Fruit fly (Drosophila melanogaster) whole organism, prepupa: ENCODE data around the gene CG11892.

ENCODE experiments used
- CG10669 ChIP-seq: fragments of 200-800 bp; sonication (Bioruptor generic); optimal IDR thresholded peaks from 3 replicates; lab custom pipeline; 2018; ENCODE audit warnings: missing biosample characterization, mild to moderate bottlenecking, missing genetic modification characterization, moderate library complexity
- CG11294 ChIP-seq: fragments of 200-800 bp; sonication (Bioruptor generic); IDR thresholded peaks from 2 replicates; pipeline ENCODE4 v1.3.6; 2022; ENCODE audit warnings: missing biosample characterization, missing genetic modification characterization
- CG11762 ChIP-seq: fragments of 200-800 bp; sonication (Bioruptor generic); optimal IDR thresholded peaks from 3 replicates; lab custom pipeline; 2016; ENCODE audit warnings: missing biosample characterization, missing genetic modification characterization; ENCODE audit not compliant: insufficient read depth
- CG11902 ChIP-seq: fragments of 200-800 bp; sonication (Bioruptor generic); optimal IDR thresholded peaks from 3 replicates; lab custom pipeline; 2016; ENCODE audit warnings: missing biosample characterization, missing genetic modification characterization
- CG15336 ChIP-seq: fragments of 200-800 bp; sonication (Bioruptor generic); IDR thresholded peaks from 2 replicates; pipeline ENCODE4 v1.3.6; 2022; ENCODE audit warnings: missing biosample characterization, missing genetic modification characterization
- CG1621 ChIP-seq: fragments of 200-800 bp; sonication (Bioruptor generic); optimal IDR thresholded peaks from 3 replicates; lab custom pipeline; 2018; ENCODE audit warnings: missing biosample characterization, mild to moderate bottlenecking, missing genetic modification characterization
- CG16779 ChIP-seq: fragments of 200-800 bp; sonication (Bioruptor generic); optimal IDR thresholded peaks from 3 replicates; lab custom pipeline; 2017; ENCODE audit warnings: missing biosample characterization, mild to moderate bottlenecking, missing genetic modification characterization
- CG31627 ChIP-seq: fragments of 200-800 bp; sonication (Bioruptor generic); optimal IDR thresholded peaks from 3 replicates; lab custom pipeline; 2016; ENCODE audit warnings: missing biosample characterization, missing genetic modification characterization
- CG32006 ChIP-seq: fragments of 200-800 bp; sonication (Bioruptor generic); optimal IDR thresholded peaks from 3 replicates; lab custom pipeline; 2017; ENCODE audit warnings: missing biosample characterization, mild to moderate bottlenecking, missing genetic modification characterization
- CG34406 ChIP-seq: fragments of 200-800 bp; sonication (Bioruptor generic); optimal IDR thresholded peaks from 3 replicates; lab custom pipeline; 2016; ENCODE audit warnings: missing biosample characterization, missing genetic modification characterization
- CG3919 ChIP-seq: fragments of 200-800 bp; sonication (Bioruptor generic); optimal IDR thresholded peaks from 3 replicates; lab custom pipeline; 2016; ENCODE audit warnings: missing biosample characterization, missing genetic modification characterization
- CG6163 ChIP-seq: fragments of 200-800 bp; sonication (Bioruptor generic); IDR thresholded peaks from 3 replicates; pipeline ENCODE4 v1.3.6; 2022; ENCODE audit warnings: missing biosample characterization, missing genetic modification characterization
- CG6276 ChIP-seq: fragments of 200-800 bp; sonication (Bioruptor generic); optimal IDR thresholded peaks from 2 replicates; lab custom pipeline; 2017; ENCODE audit warnings: missing biosample characterization, mild to moderate bottlenecking, missing genetic modification characterization
- CG6792 ChIP-seq: fragments of 200-800 bp; sonication (Bioruptor generic); optimal IDR thresholded peaks from 3 replicates; lab custom pipeline; 2016; ENCODE audit warnings: missing biosample characterization, missing genetic modification characterization
- CG6854 ChIP-seq: fragments of 200-800 bp; sonication (Bioruptor generic); optimal IDR thresholded peaks from 2 replicates; lab custom pipeline; 2017; ENCODE audit warnings: missing biosample characterization, mild to moderate bottlenecking, missing genetic modification characterization
- CG7368 ChIP-seq: fragments of 200-800 bp; sonication (Bioruptor generic); optimal IDR thresholded peaks from 3 replicates; lab custom pipeline; 2016; ENCODE audit warnings: missing biosample characterization, missing genetic modification characterization
- CG8119 ChIP-seq: fragments of 200-800 bp; sonication (Bioruptor generic); IDR thresholded peaks from 3 replicates; pipeline ENCODE4 v1.3.6; 2022; ENCODE audit warnings: missing biosample characterization, missing genetic modification characterization
- CG8319 ChIP-seq: fragments of 200-800 bp; sonication (Bioruptor generic); optimal IDR thresholded peaks from 3 replicates; lab custom pipeline; 2016; ENCODE audit warnings: missing biosample characterization, missing genetic modification characterization
- Eip78C ChIP-seq: fragments of 200-800 bp; sonication (Bioruptor generic); peaks from one replicate; lab custom pipeline; 2016; ENCODE audit warnings: missing biosample characterization, missing genetic modification characterization
- Gug ChIP-seq: fragments of 200-800 bp; sonication (Bioruptor generic); IDR thresholded peaks from 2 replicates; pipeline ENCODE4 v1.3.6; 2022; ENCODE audit warnings: missing biosample characterization, missing genetic modification characterization
- Hr38 ChIP-seq: sonication (Bioruptor generic); optimal IDR thresholded peaks from 2 replicates; lab custom pipeline; 2016; ENCODE audit warnings: missing biosample characterization, missing genetic modification characterization
- Hr39 ChIP-seq: fragments of 200-800 bp; sonication (Bioruptor generic); optimal IDR thresholded peaks from 2 replicates; lab custom pipeline; 2016; ENCODE audit warnings: missing biosample characterization, missing genetic modification characterization
- Hr4 ChIP-seq: fragments of 200-800 bp; sonication (Bioruptor generic); optimal IDR thresholded peaks from 3 replicates; lab custom pipeline; 2016; ENCODE audit warnings: missing biosample characterization, missing genetic modification characterization
- Met ChIP-seq: fragments of 200-800 bp; sonication (Bioruptor generic); optimal IDR thresholded peaks from 3 replicates; lab custom pipeline; 2016; ENCODE audit warnings: missing biosample characterization, missing genetic modification characterization
- OdsH ChIP-seq: fragments of 200-800 bp; sonication (Bioruptor generic); optimal IDR thresholded peaks from 3 replicates; lab custom pipeline; 2016; ENCODE audit warnings: missing biosample characterization, missing genetic modification characterization
- Sox14 ChIP-seq: fragments of 200-800 bp; sonication (Bioruptor generic); optimal IDR thresholded peaks from 3 replicates; lab custom pipeline; 2016; ENCODE audit warnings: missing biosample characterization, missing genetic modification characterization
- achi ChIP-seq: fragments of 200-800 bp; sonication (Bioruptor generic); optimal IDR thresholded peaks from 3 replicates; lab custom pipeline; 2016; ENCODE audit warnings: missing biosample characterization, missing genetic modification characterization
- acj6 ChIP-seq: fragments of 200-800 bp; sonication (Bioruptor generic); optimal IDR thresholded peaks from 3 replicates; lab custom pipeline; 2016; ENCODE audit warnings: missing biosample characterization, missing genetic modification characterization
- cyc ChIP-seq: fragments of 200-800 bp; sonication (Bioruptor generic); optimal IDR thresholded peaks from 3 replicates; lab custom pipeline; 2016; ENCODE audit warnings: missing biosample characterization, missing genetic modification characterization
- dac ChIP-seq: fragments of 200-800 bp; sonication (Bioruptor generic); optimal IDR thresholded peaks from 2 replicates; lab custom pipeline; 2017; ENCODE audit warnings: missing biosample characterization, mild to moderate bottlenecking, missing genetic modification characterization
- eg ChIP-seq: fragments of 200-800 bp; sonication (Bioruptor generic); IDR thresholded peaks from 3 replicates; pipeline ENCODE4 v1.3.6; 2022; ENCODE audit warnings: missing biosample characterization, missing genetic modification characterization
- esn ChIP-seq: fragments of 200-800 bp; sonication (Bioruptor generic); optimal IDR thresholded peaks from 2 replicates; lab custom pipeline; 2016; ENCODE audit warnings: missing biosample characterization, mild to moderate bottlenecking, missing genetic modification characterization, moderate library complexity
- fd59A ChIP-seq: fragments of 200-800 bp; sonication (Bioruptor generic); optimal IDR thresholded peaks from 2 replicates; lab custom pipeline; 2017; ENCODE audit warnings: missing biosample characterization, mild to moderate bottlenecking, missing genetic modification characterization, missing genetic modification reagents
- fd85E ChIP-seq: fragments of 200-800 bp; sonication (Bioruptor generic); optimal IDR thresholded peaks from 3 replicates; lab custom pipeline; 2016; ENCODE audit warnings: missing biosample characterization, missing genetic modification characterization
- fkh ChIP-seq: fragments of 200-800 bp; sonication (Bioruptor generic); optimal IDR thresholded peaks from 3 replicates; lab custom pipeline; 2017; ENCODE audit warnings: missing biosample characterization, mild to moderate bottlenecking, missing genetic modification characterization, moderate library complexity
- salr ChIP-seq, 2 experiments: fragments of 200-800 bp; sonication (Bioruptor generic); optimal IDR thresholded peaks; 3 replicates each; lab custom pipeline; 2016 to 2018; ENCODE audit warnings: missing biosample characterization in 2 of 2, missing genetic modification characterization in 2 of 2, mild to moderate bottlenecking in 1 of 2
- spab ChIP-seq: fragments of 200-800 bp; sonication (Bioruptor generic); optimal IDR thresholded peaks from 2 replicates; lab custom pipeline; 2017; ENCODE audit warnings: missing biosample characterization, mild to moderate bottlenecking, missing genetic modification characterization, missing genetic modification reagents
- ss ChIP-seq, 2 experiments: fragments of 200-800 bp; sonication (Bioruptor generic); optimal IDR thresholded peaks; 2 replicates in 1 of 2; 3 replicates in 1 of 2; lab custom pipeline; 2017 to 2018; ENCODE audit warnings: mild to moderate bottlenecking in 2 of 2, missing biosample characterization in 2 of 2, missing genetic modification characterization in 2 of 2, moderate library complexity in 1 of 2
- svp ChIP-seq: fragments of 200-800 bp; sonication (Bioruptor generic); peaks from one replicate; lab custom pipeline; 2016; ENCODE audit warnings: missing biosample characterization, missing genetic modification characterization
- topi ChIP-seq: fragments of 200-800 bp; sonication (Bioruptor generic); optimal IDR thresholded peaks from 3 replicates; lab custom pipeline; 2016; ENCODE audit warnings: missing biosample characterization, missing genetic modification characterization
- vri ChIP-seq: fragments of 200-800 bp; sonication (Bioruptor generic); optimal IDR thresholded peaks from 3 replicates; lab custom pipeline; 2016; ENCODE audit warnings: missing biosample characterization, mild to moderate bottlenecking, missing genetic modification characterization

Gene CG11892

dm6 chr3R:25247379-25247869, 33.9 kb upstream of the CG11892 start, which contains the start of the genes RpS27 and Nup37 (continued):
- TF ChIP-seq fkh (GFP tag; lab: Kevin White, UChicago) (peak; percentile 94), CG34406 (GFP tag; lab: Kevin White, UChicago) (peak; percentile 92), fd85E (GFP tag; lab: Kevin White, UChicago) (peak; percentile 89), CG11902 (GFP tag; lab: Kevin White, UChicago) (peak; percentile 93), CG8119 (GFP tag; lab: Robert Waterston, UW) (peak; percentile 57; the same call in 2 of the 3 replicates), cyc (GFP tag; lab: Kevin White, UChicago) (peak; percentile 98), CG3919 (GFP tag; lab: Kevin White, UChicago) (peak; percentile 98), CG6276 (GFP tag; lab: Kevin White, UChicago) (no peak), salr (GFP tag; optimal IDR thresholded peaks at IDR 0.05; lab: Kevin White, UChicago) (peak in 1 of 2 experiments; percentile 98), topi (peak; percentile 95), CG6854 (peak; percentile 98), CG11762 (GFP tag; lab: Kevin White, UChicago) (peak; percentile 88), CG32006 (GFP tag; lab: Kevin White, UChicago) (peak; percentile 75), svp (GFP tag; lab: Kevin White, UChicago) (no peak), spab (GFP tag; lab: Kevin White, UChicago) (peak; percentile 76), eg (peak; percentile 93)

- TF ChIP-seq esn (GFP tag; lab: Kevin White, UChicago): peak; percentile 37
- TF ChIP-seq fkh (GFP tag; lab: Kevin White, UChicago): no peak
- TF ChIP-seq CG31627: peak; percentile 4
Observed at dm6 chr3R:25249145-25250141, 31.9 kb upstream of the CG11892 start, which contains the start of gene Nup358. Gene Nup358, plus strand, starts transcription at chr3R:25249348.

DNA sequence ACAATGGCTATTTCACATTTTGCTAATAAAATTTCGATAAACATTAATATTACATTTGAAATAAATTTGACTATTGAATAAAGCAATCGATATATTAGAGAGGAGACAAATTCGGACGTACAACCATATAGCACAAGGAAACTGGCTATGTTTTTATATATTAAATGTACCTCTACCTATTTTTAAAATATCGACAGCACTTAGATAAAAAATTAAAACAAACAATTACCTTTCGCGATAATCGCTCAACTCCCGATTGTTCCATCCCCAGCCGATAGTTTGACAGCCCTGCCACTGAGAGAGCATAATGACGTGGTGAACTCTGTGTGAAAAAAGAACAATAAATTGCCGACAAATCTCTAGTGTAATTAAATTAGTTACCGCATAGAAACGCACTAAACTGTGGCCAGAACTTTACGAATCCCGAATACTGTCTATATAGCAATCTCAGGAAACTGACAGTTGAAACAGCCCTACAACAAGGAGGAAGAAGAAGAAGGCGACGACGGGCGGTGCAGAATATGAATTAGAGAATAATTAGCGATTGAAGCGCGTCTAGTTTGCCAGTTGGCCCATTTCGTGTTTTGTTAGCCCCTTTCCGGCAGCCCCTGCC, 22.6 kb upstream of the CG11892 start, which contains the start of gene CG11857:
Gene CG11857, plus strand, starts transcription at position 271 of the 613 bp plus-strand sequence.
- TF ChIP-seq Sox14 (GFP tag; lab: Kevin White, UChicago) (peak; percentile 97), CG6163 (GFP tag; lab: Robert Waterston, UW) (peak; percentile 98), fd85E (GFP tag; lab: Kevin White, UChicago) (no peak), OdsH (peak; percentile 97), CG11762 (GFP tag; lab: Kevin White, UChicago) (peak; percentile 90), CG15336 (peak; percentile 93), Hr4 (GFP tag; lab: Kevin White, UChicago) (peak; percentile 97), CG11902 (GFP tag; lab: Kevin White, UChicago) (peak; percentile 96), CG34406 (GFP tag; lab: Kevin White, UChicago) (peak; percentile 92), CG6792 (GFP tag; lab: Kevin White, UChicago) (peak; percentile 94), Met (GFP tag; lab: Kevin White, UChicago) (peak; percentile 97), CG16779 (no peak), Eip78C (GFP tag; lab: Kevin White, UChicago) (peak; percentile 98), acj6 (peak; percentile 97), spab (GFP tag; lab: Kevin White, UChicago) (no peak), CG10669 (peak; percentile 94), Gug (GFP tag; lab: Robert Waterston, UW) (peak; percentile 98), ss (GFP tag; optimal IDR thresholded peaks at IDR 0.05; lab: Kevin White, UChicago) (peak in 1 of 2 experiments; percentile 91), CG6276 (GFP tag; lab: Kevin White, UChicago) (no peak), CG8319 (GFP tag; lab: Kevin White, UChicago) (peak; percentile 93), dac (peak; percentile 94), achi (GFP tag; lab: Kevin White, UChicago) (peak; percentile 97), CG11294 (GFP tag; lab: Robert Waterston, UW) (peak; percentile 97), CG1621 (tag; lab: Kevin White, UChicago) (peak; percentile 93), vri (GFP tag; lab: Kevin White, UChicago) (peak; percentile 94), CG6854 (peak; percentile 76), Hr38 (GFP tag; lab: Kevin White, UChicago) (peak; percentile 82), salr (GFP tag; optimal IDR thresholded peaks at IDR 0.05; lab: Kevin White, UChicago) (peak in 1 of 2 experiments; percentile 93), fd59A (GFP tag; lab: Kevin White, UChicago) (peak; percentile 91), eg (peak; percentile 98), esn (GFP tag; lab: Kevin White, UChicago) (peak; percentile 98), CG7368 (peak; percentile 93), svp (GFP tag; lab: Kevin White, UChicago) (peak; percentile 99), Hr39 (GFP tag; lab: Kevin White, UChicago) (peak; percentile 98), CG3919 (GFP tag; lab: Kevin White, UChicago) (peak; percentile 96)
